Worm (Caenorhabditis elegans): ENCODE measurements around the gene T21C12.8.

T21C12.8 gene

ce11 chrIII:10599699-10600098 is 46.9 kb upstream of the T21C12.8 start (continued):
- TF ChIP-seq zag-1 (tag; optimal IDR thresholded peaks at IDR 0.05) (no peak), nhr-25 (tag; optimal IDR thresholded peaks at IDR 0.05) (peak; percentile 64), R02D3.7 (tag; optimal IDR thresholded peaks at IDR 0.05) (no peak), ZK546.5 (tag; optimal IDR thresholded peaks at IDR 0.05) (no peak), nfya-1 (tag; optimal IDR thresholded peaks at IDR 0.05; ENCODE audit: insufficient read depth) (peak; percentile 77)

- TF ChIP-seq ceh-28 (tag; optimal IDR thresholded peaks at IDR 0.05) = no peak
- peak; percentile 32 for TF ChIP-seq ama-1 (optimal IDR thresholded peaks at IDR 0.05)
These were observed 43.6 kb upstream of the T21C12.8 start, which contains the start of gene Y39A1A.3 for ce11 chrIII:10596387-10596786. Gene Y39A1A.3 (minus strand): TSS chrIII:10596487.

- TF ChIP-seq lsy-12 (tag; optimal IDR thresholded peaks at IDR 0.05) (no peak), ztf-4 (tag; optimal IDR thresholded peaks at IDR 0.05) (no peak), fkh-2 (tag; optimal IDR thresholded peaks at IDR 0.05) (no peak), nhr-237 (tag; optimal IDR thresholded peaks at IDR 0.05) (no peak), elt-3 (tag; optimal IDR thresholded peaks at IDR 0.05) (no peak), egl-27 (tag; optimal IDR thresholded peaks at IDR 0.05) (no peak), mml-1 (tag; optimal IDR thresholded peaks at IDR 0.05) (no peak), ztf-11 (tag; optimal IDR thresholded peaks at IDR 0.05) (no peak), hmg-11 (tag; optimal IDR thresholded peaks at IDR 0.05) (no peak), ceh-82 (tag; optimal IDR thresholded peaks at IDR 0.05) (no peak), nhr-67 (tag; optimal IDR thresholded peaks at IDR 0.05) (no peak), lin-15B (tag; optimal IDR thresholded peaks at IDR 0.05) (no peak), daf-12 (tag; optimal IDR thresholded peaks at IDR 0.05) (no peak), pha-4 (tag; optimal IDR thresholded peaks at IDR 0.05) (no peak), elt-1 (tag; optimal IDR thresholded peaks at IDR 0.05) (no peak), lin-39 (tag; optimal IDR thresholded peaks at IDR 0.05) (no peak), nhr-23 (tag; optimal IDR thresholded peaks at IDR 0.05) (no peak), nhr-12 (tag; optimal IDR thresholded peaks at IDR 0.05) (no peak)
These were observed 42.2 kb upstream of the T21C12.8 start, which contains the start of gene Y45F3A.9 for ce11 chrIII:10595066-10595465. Gene Y45F3A.9 (minus strand): TSS chrIII:10595166.

ce11 chrIII:10592729-10593128 is 39.9 kb upstream of the T21C12.8 start, which contains the start of gene Y45F3A.8:
Gene Y45F3A.8 (minus strand): TSS chrIII:10592829.
- TF ChIP-seq aly-2 (tag; optimal IDR thresholded peaks at IDR 0.05) (no peak), nhr-67 (tag; optimal IDR thresholded peaks at IDR 0.05) (no peak), ceh-28 (tag; optimal IDR thresholded peaks at IDR 0.05) (no peak), mdl-1 (tag; optimal IDR thresholded peaks at IDR 0.05) (no peak), lsy-12 (tag; optimal IDR thresholded peaks at IDR 0.05) (no peak), skn-1 (tag; optimal IDR thresholded peaks at IDR 0.05) (no peak), snpc-4 (tag; optimal IDR thresholded peaks at IDR 0.05) (no peak), ama-1 (optimal IDR thresholded peaks at IDR 0.05) (no peak), ceh-9 (tag; optimal IDR thresholded peaks at IDR 0.05) (no peak), jun-1 (tag; optimal IDR thresholded peaks at IDR 0.05) (no peak), nhr-237 (tag; optimal IDR thresholded peaks at IDR 0.05) (no peak)

ce11 chrIII:10592074-10592473 is 39.2 kb upstream of the T21C12.8 start:
- TF ChIP-seq nfya-1 (tag; optimal IDR thresholded peaks at IDR 0.05; ENCODE audit: insufficient read depth) (no peak), nhr-43 (tag; optimal IDR thresholded peaks at IDR 0.05; ENCODE audit: poor library complexity, severe bottlenecking) (no peak), pqm-1 (tag; optimal IDR thresholded peaks at IDR 0.05) (no peak), mml-1 (tag; optimal IDR thresholded peaks at IDR 0.05) (no peak), zag-1 (tag; optimal IDR thresholded peaks at IDR 0.05) (no peak), unc-39 (tag; optimal IDR thresholded peaks at IDR 0.05) (no peak), nhr-11 (tag; optimal IDR thresholded peaks at IDR 0.05) (no peak), nhr-25 (tag; optimal IDR thresholded peaks at IDR 0.05) (no peak), nhr-12 (tag; optimal IDR thresholded peaks at IDR 0.05) (no peak), pha-4 (tag; optimal IDR thresholded peaks at IDR 0.05) (no peak)

- no peak for TF ChIP-seq hmg-11 (tag; optimal IDR thresholded peaks at IDR 0.05)
- no peak for TF ChIP-seq nhr-237 (tag; optimal IDR thresholded peaks at IDR 0.05)
- TF ChIP-seq lsy-12 (tag; optimal IDR thresholded peaks at IDR 0.05) = no peak
- no peak for TF ChIP-seq elt-1 (tag; optimal IDR thresholded peaks at IDR 0.05)
- no peak for TF ChIP-seq nhr-77 (tag; optimal IDR thresholded peaks at IDR 0.05)
- no peak for TF ChIP-seq nhr-25 (tag; optimal IDR thresholded peaks at IDR 0.05)
- no peak for TF ChIP-seq aly-2 (tag; optimal IDR thresholded peaks at IDR 0.05)
- no peak for TF ChIP-seq ztf-11 (tag; optimal IDR thresholded peaks at IDR 0.05)
- TF ChIP-seq egl-27 (tag; optimal IDR thresholded peaks at IDR 0.05) = no peak
These were observed 33.4 kb upstream of the T21C12.8 start, which contains the start of gene Y45F3A.5 for ce11 chrIII:10586243-10586642. Gene Y45F3A.5 (minus strand): TSS chrIII:10586343.

Data from whole organism, L3 larva.